Worm (Caenorhabditis elegans) whole organism, young adult: ENCODE results near the gene sulp-4.

Experiments
- B0019.2 ChIP-seq: fragments of 200-800 bp; sonication (Bioruptor generic); conservative IDR thresholded peaks from 2 replicates; pipeline ENCODE4 v1.3.6; 2022; ENCODE audit warnings: missing genetic modification reagents, missing genetic modification characterization, missing compliant biosample characterization
- B0035.1 ChIP-seq: sonication (generic microtip); optimal IDR thresholded peaks from 2 replicates; lab custom pipeline; 2016; ENCODE audit warnings: missing genetic modification characterization, mild to moderate bottlenecking, missing compliant biosample characterization, missing genotype, missing genetic modification reagents
- B0261.1 ChIP-seq: sonication (generic microtip); optimal IDR thresholded peaks from 2 replicates; lab custom pipeline; 2016; ENCODE audit warnings: mild to moderate bottlenecking, missing genetic modification characterization, moderate library complexity, missing compliant biosample characterization
- B0336.3 ChIP-seq: fragments of 200-800 bp; sonication (Bioruptor generic); IDR thresholded peaks from 2 replicates; pipeline ENCODE4 v1.3.6; 2022; ENCODE audit warnings: missing genetic modification characterization, missing compliant biosample characterization
- C06A6.2 ChIP-seq: fragments of 200-800 bp; sonication (Bioruptor generic); conservative IDR thresholded peaks from 2 replicates; pipeline ENCODE4 v1.3.6; 2022; ENCODE audit warnings: missing genetic modification characterization, missing compliant biosample characterization
- D2030.7 ChIP-seq: fragments of 200-800 bp; sonication (Bioruptor generic); IDR thresholded peaks from 2 replicates; pipeline ENCODE4 v1.3.6; 2022; ENCODE audit warnings: missing genetic modification reagents, missing genetic modification characterization, missing compliant biosample characterization
- F22D6.2 ChIP-seq: sonication (generic microtip); optimal IDR thresholded peaks from 2 replicates; lab custom pipeline; 2016; ENCODE audit warnings: mild to moderate bottlenecking, missing genetic modification characterization, missing compliant biosample characterization
- F39B2.1 ChIP-seq: fragments of 200-800 bp; sonication (Bioruptor generic); IDR thresholded peaks from 2 replicates; pipeline ENCODE4 v1.3.6; 2022; ENCODE audit warnings: missing genetic modification reagents, missing genetic modification characterization, missing compliant biosample characterization
- F52B5.7 ChIP-seq: sonication (generic microtip); optimal IDR thresholded peaks from 2 replicates; lab custom pipeline; 2016; ENCODE audit warnings: mild to moderate bottlenecking, missing genetic modification characterization, missing compliant biosample characterization
- F55B11.4 ChIP-seq: sonication (generic microtip); optimal IDR thresholded peaks from 2 replicates; lab custom pipeline; 2016; ENCODE audit warnings: missing compliant biosample characterization, missing genetic modification characterization, borderline replicate concordance; ENCODE audit not compliant: insufficient read depth
- K11D2.4 ChIP-seq: fragments of 200-800 bp; sonication (Bioruptor generic); IDR thresholded peaks from 2 replicates; pipeline ENCODE4 v1.3.6; 2022; ENCODE audit warnings: missing genetic modification reagents, missing genetic modification characterization, missing compliant biosample characterization
- T07F8.4 ChIP-seq: sonication (generic microtip); optimal IDR thresholded peaks from 2 replicates; lab custom pipeline; 2016; ENCODE audit warnings: mild to moderate bottlenecking, missing genetic modification characterization, moderate library complexity, missing compliant biosample characterization
- Y95B8A.8 ChIP-seq: fragments of 200-800 bp; sonication (Bioruptor generic); IDR thresholded peaks from 2 replicates; pipeline ENCODE4 v1.3.6; 2022; ENCODE audit warnings: missing genetic modification reagents, missing genetic modification characterization, missing compliant biosample characterization
- attf-5 ChIP-seq: fragments of 200-800 bp; sonication (Bioruptor generic); optimal IDR thresholded peaks from 2 replicates; lab custom pipeline; 2018; ENCODE audit warnings: mild to moderate bottlenecking, missing genetic modification characterization, missing compliant biosample characterization
- ccch-3 ChIP-seq: fragments of 200-800 bp; sonication (Bioruptor generic); optimal IDR thresholded peaks from 2 replicates; lab custom pipeline; 2018; ENCODE audit warnings: mild to moderate bottlenecking, missing genetic modification characterization, missing compliant biosample characterization
- ceh-27 ChIP-seq: fragments of 200-800 bp; sonication (Bioruptor generic); optimal IDR thresholded peaks from 2 replicates; lab custom pipeline; 2018; ENCODE audit warnings: mild to moderate bottlenecking, missing genetic modification characterization, moderate library complexity, missing compliant biosample characterization
- ceh-91 ChIP-seq: fragments of 200-800 bp; sonication (Bioruptor generic); IDR thresholded peaks from 2 replicates; pipeline ENCODE4 v1.3.6; 2022; ENCODE audit warnings: missing genetic modification reagents, missing genetic modification characterization, missing compliant biosample characterization
- die-1 ChIP-seq: sonication (generic microtip); optimal IDR thresholded peaks from 2 replicates; lab custom pipeline; 2016; ENCODE audit warnings: missing genotype, mild to moderate bottlenecking, missing genetic modification characterization, missing compliant biosample characterization
- efl-1 ChIP-seq: fragments of 150-350 bp; optimal IDR thresholded peaks from 2 replicates; lab custom pipeline; 2014; ENCODE audit warnings: missing biosample characterization, missing genetic modification reagents, missing genetic modification characterization
- egl-44 ChIP-seq: fragments of 200-800 bp; sonication (Bioruptor generic); IDR thresholded peaks from 2 replicates; pipeline ENCODE4 v1.3.6; 2022; ENCODE audit warnings: missing genetic modification reagents, missing genetic modification characterization, missing compliant biosample characterization
- ets-4 ChIP-seq: fragments of 200-800 bp; sonication (Bioruptor generic); optimal IDR thresholded peaks from 2 replicates; lab custom pipeline; 2018; ENCODE audit warnings: mild to moderate bottlenecking, missing genetic modification characterization, missing compliant biosample characterization
- fkh-3 ChIP-seq: sonication (generic microtip); optimal IDR thresholded peaks from 2 replicates; lab custom pipeline; 2016; ENCODE audit warnings: mild to moderate bottlenecking, missing genetic modification characterization, missing compliant biosample characterization
- gei-17 ChIP-seq: fragments of 200-800 bp; sonication (Bioruptor generic); optimal IDR thresholded peaks from 2 replicates; lab custom pipeline; 2018; ENCODE audit warnings: mild to moderate bottlenecking, missing genetic modification characterization, missing compliant biosample characterization
- hlh-12 ChIP-seq: sonication (generic microtip); optimal IDR thresholded peaks from 2 replicates; lab custom pipeline; 2016; ENCODE audit warnings: missing genetic modification characterization, missing compliant biosample characterization
- hmg-20 ChIP-seq: fragments of 200-800 bp; sonication (Bioruptor generic); IDR thresholded peaks from 2 replicates; pipeline ENCODE4 v1.3.6; 2022; ENCODE audit warnings: missing genetic modification reagents, missing genetic modification characterization, missing compliant biosample characterization
- hsf-1 ChIP-seq: fragments of 200-800 bp; sonication (Bioruptor generic); IDR thresholded peaks from 2 replicates; pipeline ENCODE4 v1.3.6; 2022; ENCODE audit warnings: missing genetic modification reagents, missing genetic modification characterization, missing compliant biosample characterization
- let-526 ChIP-seq: fragments of 200-800 bp; sonication (Bioruptor generic); IDR thresholded peaks from 2 replicates; pipeline ENCODE4 v1.3.6; 2022; ENCODE audit warnings: missing genetic modification reagents, missing genetic modification characterization, missing compliant biosample characterization
- lin-40 ChIP-seq: sonication (generic microtip); optimal IDR thresholded peaks from 2 replicates; lab custom pipeline; 2016; ENCODE audit warnings: missing genetic modification characterization, mild to moderate bottlenecking, missing compliant biosample characterization, missing genotype, missing genetic modification reagents
- lin-54 ChIP-seq: fragments of 200-800 bp; sonication (Bioruptor generic); optimal IDR thresholded peaks from 2 replicates; lab custom pipeline; 2018; ENCODE audit warnings: mild to moderate bottlenecking, missing genetic modification characterization, missing compliant biosample characterization
- lir-1 ChIP-seq: fragments of 200-800 bp; sonication (Bioruptor generic); conservative IDR thresholded peaks from 2 replicates; pipeline ENCODE4 v1.3.6; 2022; ENCODE audit warnings: missing genetic modification reagents, missing genetic modification characterization, missing compliant biosample characterization
- madf-3 ChIP-seq: fragments of 200-800 bp; sonication (Bioruptor generic); IDR thresholded peaks from 2 replicates; pipeline ENCODE4 v1.3.6; 2022; ENCODE audit warnings: missing genetic modification reagents, missing genetic modification characterization, missing compliant biosample characterization
- mes-4 ChIP-seq: sonication (generic microtip); optimal IDR thresholded peaks from 2 replicates; lab custom pipeline; 2016; ENCODE audit warnings: missing genotype, missing genetic modification characterization, missing compliant biosample characterization
- nhr-120 ChIP-seq: fragments of 200-800 bp; sonication (Bioruptor generic); IDR thresholded peaks from 2 replicates; pipeline ENCODE4 v1.3.6; 2022; ENCODE audit warnings: missing genetic modification characterization, missing compliant biosample characterization
- nhr-90 ChIP-seq: sonication (generic microtip); optimal IDR thresholded peaks from 2 replicates; lab custom pipeline; 2016; ENCODE audit warnings: missing genotype, mild to moderate bottlenecking, missing genetic modification characterization, missing compliant biosample characterization
- pbrm-1 ChIP-seq: fragments of 200-800 bp; sonication (Bioruptor generic); IDR thresholded peaks from 2 replicates; pipeline ENCODE4 v1.3.6; 2022; ENCODE audit warnings: missing genetic modification reagents, missing genetic modification characterization, missing compliant biosample characterization
- rec-8 ChIP-seq, 2 experiments: sonication (generic microtip); optimal IDR thresholded peaks; 2 replicates each; lab custom pipeline; 2016; ENCODE audit warnings: mild to moderate bottlenecking in 2 of 2, missing genetic modification characterization in 2 of 2, missing genetic modification reagents in 2 of 2, missing genotype in 2 of 2, missing biosample characterization in 1 of 2, missing compliant biosample characterization in 1 of 2, moderate library complexity in 1 of 2
- repo-1 ChIP-seq: sonication (generic microtip); optimal IDR thresholded peaks from 2 replicates; lab custom pipeline; 2017; ENCODE audit warnings: mild to moderate bottlenecking, missing genetic modification characterization, missing compliant biosample characterization
- rpc-1 ChIP-seq, 2 experiments: fragments of 150-350 bp in 1 of 2; sonication (generic microtip) in 1 of 2; optimal IDR thresholded peaks; 2 replicates each; lab custom pipeline; 2014 to 2018; ENCODE audit warnings: missing biosample characterization in 1 of 2, missing genetic modification characterization in 1 of 2, missing genetic modification reagents in 1 of 2, missing genotype in 1 of 2
- tlf-1 ChIP-seq: fragments of 200-800 bp; sonication (Bioruptor generic); optimal IDR thresholded peaks from 2 replicates; lab custom pipeline; 2018; ENCODE audit warnings: mild to moderate bottlenecking, missing genetic modification characterization, missing compliant biosample characterization
- unc-130 ChIP-seq: sonication (generic microtip); optimal IDR thresholded peaks from 2 replicates; lab custom pipeline; 2016; ENCODE audit warnings: missing genetic modification reagents, missing genetic modification characterization, missing compliant biosample characterization
- ztf-18 ChIP-seq: sonication (generic microtip); optimal IDR thresholded peaks from 2 replicates; lab custom pipeline; 2016; ENCODE audit warnings: missing genotype, mild to moderate bottlenecking, missing genetic modification characterization, missing compliant biosample characterization
- ztf-22 ChIP-seq: fragments of 200-800 bp; sonication (Bioruptor generic); optimal IDR thresholded peaks from 2 replicates; lab custom pipeline; 2018; ENCODE audit warnings: mild to moderate bottlenecking, missing genetic modification characterization, moderate library complexity, missing compliant biosample characterization
- ztf-25 ChIP-seq: fragments of 200-800 bp; sonication (Bioruptor generic); IDR thresholded peaks from 2 replicates; pipeline ENCODE4 v1.3.6; 2022; ENCODE audit warnings: missing genetic modification reagents, missing genetic modification characterization, missing compliant biosample characterization

The sulp-4 gene

DNA sequence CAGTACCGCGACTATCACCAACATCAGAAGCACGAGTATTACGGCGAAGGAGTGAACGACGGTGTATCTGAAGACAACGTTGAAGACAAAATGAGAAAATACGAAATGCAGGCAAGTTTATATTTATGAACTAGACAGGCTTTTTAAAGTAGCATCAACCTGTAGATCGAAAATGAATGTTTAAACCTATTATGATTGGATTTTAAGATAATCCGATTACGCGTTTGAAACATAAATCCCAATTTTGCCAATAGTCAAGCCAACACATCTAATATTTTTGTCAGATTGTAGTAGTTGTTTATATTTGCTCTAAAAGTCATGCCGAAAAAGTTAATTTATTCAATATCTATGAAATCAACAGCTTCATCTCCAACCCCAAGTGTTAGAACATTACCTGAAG, 26.1 kb downstream of the sulp-4 start:
- TF ChIP-seq B0035.1 (tag; lab: Kevin White, UChicago): no peak
- TF ChIP-seq F22D6.2 (tag; lab: Kevin White, UChicago): no peak
- no peak for TF ChIP-seq tlf-1 (GFP tag; lab: Kevin White, UChicago)
- TF ChIP-seq unc-130 (GFP tag; lab: Kevin White, UChicago): no peak
- no peak for TF ChIP-seq fkh-3 (tag; lab: Kevin White, UChicago)
- TF ChIP-seq efl-1 (GFP tag; lab: Kevin White, UChicago): no peak

DNA sequence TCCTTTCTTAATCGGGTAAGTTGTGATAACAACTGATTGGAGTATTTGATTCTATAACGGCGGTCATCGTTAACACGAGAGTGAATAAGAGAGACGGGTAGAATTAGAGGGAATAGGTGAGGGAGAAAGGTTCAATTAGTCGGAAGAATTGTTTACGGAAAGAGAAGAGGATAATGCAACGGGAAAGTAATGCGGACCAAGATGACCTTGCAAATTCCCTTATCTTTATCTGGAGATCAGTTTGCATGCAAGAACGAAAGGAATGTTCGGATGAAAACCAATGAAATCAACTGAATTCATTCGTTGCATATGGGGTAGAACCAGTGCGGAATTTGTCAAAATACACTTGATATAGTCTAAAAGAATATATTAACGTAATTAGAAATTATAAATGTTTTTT, 27.0 kb downstream of the sulp-4 start:
- TF ChIP-seq mes-4 (no peak), pbrm-1 (GFP tag; lab: Robert Waterston, UW) (no peak), nhr-120 (GFP tag; lab: Robert Waterston, UW) (no peak), hlh-12 (tag; lab: Kevin White, UChicago) (no peak), B0019.2 (no peak), ets-4 (GFP tag; lab: Kevin White, UChicago) (no peak), F55B11.4 (tag; lab: Kevin White, UChicago) (no peak), ceh-27 (GFP tag; lab: Kevin White, UChicago) (no peak), hmg-20 (no peak), ccch-3 (no peak), hsf-1 (GFP tag; lab: Robert Waterston, UW) (no peak), rpc-1 (optimal IDR thresholded peaks at IDR 0.05; lab: Kevin White, UChicago) (no peak), rpc-1 (tag; optimal IDR thresholded peaks at IDR 0.05; lab: Kevin White, UChicago) (no peak), F52B5.7 (tag; lab: Kevin White, UChicago) (no peak), C06A6.2 (GFP tag; lab: Robert Waterston, UW) (no peak), lin-40 (tag; lab: Kevin White, UChicago) (no peak), repo-1 (no peak), die-1 (tag; lab: Kevin White, UChicago) (no peak)
- TF ChIP-seq, all 124 proteins: peak for 0

ce11 chrV:11905977-11906376, 30.8 kb downstream of the sulp-4 start:
- no peak for TF ChIP-seq B0336.3 (GFP tag; lab: Robert Waterston, UW)

DNA sequence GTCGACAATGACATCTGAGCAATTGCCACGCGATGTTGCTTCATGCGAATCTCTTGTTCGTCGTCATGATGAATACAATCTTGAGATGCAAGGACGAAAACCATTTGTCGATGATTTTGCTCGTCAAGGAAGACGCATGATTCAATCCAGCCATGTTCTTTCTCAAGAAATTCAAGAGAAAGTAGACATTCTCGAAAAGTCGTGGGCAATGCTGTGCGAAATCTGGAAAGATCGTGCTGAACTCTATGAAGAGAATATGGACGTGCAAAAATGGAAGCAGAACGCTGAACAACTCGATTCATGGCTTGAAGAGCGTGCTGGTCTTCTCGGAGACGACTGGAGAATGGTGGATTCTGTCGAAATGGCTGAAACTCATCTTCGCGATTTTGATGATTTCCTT, 38.1 kb downstream of the sulp-4 start:
- TF ChIP-seq T07F8.4: no peak
- no peak for TF ChIP-seq ztf-22 (GFP tag; lab: Kevin White, UChicago)
- no peak for TF ChIP-seq let-526
- TF ChIP-seq K11D2.4 (GFP tag; lab: Robert Waterston, UW): no peak
- no peak for TF ChIP-seq lir-1 (GFP tag; lab: Robert Waterston, UW)
- TF ChIP-seq madf-3: no peak
- no peak for TF ChIP-seq D2030.7 (GFP tag; lab: Robert Waterston, UW)

DNA sequence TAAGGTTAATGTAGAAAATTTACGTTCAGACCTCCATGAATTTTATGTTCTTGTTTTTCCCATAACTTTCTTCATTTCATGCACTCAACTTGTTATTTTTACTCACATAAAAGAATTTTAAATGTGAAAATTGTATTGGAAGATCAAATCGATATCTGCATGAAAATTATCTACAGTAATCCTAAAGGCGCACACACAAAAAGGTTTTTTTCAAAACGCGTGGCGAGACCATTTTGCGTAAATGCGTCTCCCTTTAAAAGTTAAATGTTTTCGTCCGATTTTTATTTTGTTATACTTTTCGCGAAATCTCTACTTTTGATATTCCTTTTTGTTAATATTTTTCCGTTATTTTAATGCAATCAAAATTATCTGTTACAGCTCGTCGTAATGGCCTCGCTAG, 42.0 kb downstream of the sulp-4 start, which contains the start of gene R31.2:
Gene R31.2, plus strand, starts transcription at position 388 of the 400 bp plus-strand sequence.
- TF ChIP-seq fkh-3 (tag; lab: Kevin White, UChicago) (no peak), ceh-91 (GFP tag; lab: Robert Waterston, UW) (peak; percentile 55; the same call in 1 of the 2 replicates), lin-40 (tag; lab: Kevin White, UChicago) (no peak), lin-54 (GFP tag; lab: Kevin White, UChicago) (peak; percentile 50), B0261.1 (no peak), gei-17 (GFP tag; lab: Kevin White, UChicago) (no peak), ccch-3 (no peak), mes-4 (no peak), Y95B8A.8 (GFP tag; lab: Robert Waterston, UW) (no peak), F52B5.7 (tag; lab: Kevin White, UChicago) (no peak), egl-44 (GFP tag; lab: Robert Waterston, UW) (no peak), K11D2.4 (GFP tag; lab: Robert Waterston, UW) (no peak), rec-8 (tag; optimal IDR thresholded peaks at IDR 0.05; lab: Kevin White, UChicago) (no peak), ztf-18 (no peak), B0019.2 (no peak), attf-5 (GFP tag; lab: Kevin White, UChicago) (no peak), efl-1 (GFP tag; lab: Kevin White, UChicago) (peak; percentile 48), nhr-90 (tag; lab: Kevin White, UChicago) (no peak), repo-1 (no peak), F39B2.1 (GFP tag; lab: Robert Waterston, UW) (no peak), ztf-25 (GFP tag; lab: Robert Waterston, UW) (no peak)
